Worm (Caenorhabditis elegans): ENCODE results near the gene ZC196.9.

ZC196.9 gene

ce11 chrV:8753395-8753794 is 26.4 kb upstream of the ZC196.9 start, which contains the start of gene B0507.5:
B0507.5 (plus strand) TSS chrV:8753695.
- TF ChIP-seq nhr-20 (tag; optimal IDR thresholded peaks at IDR 0.05) (no peak), lin-15B (tag; optimal IDR thresholded peaks at IDR 0.05) (no peak), nhr-28 (tag; optimal IDR thresholded peaks at IDR 0.05) (no peak), nhr-12 (tag; optimal IDR thresholded peaks at IDR 0.05) (no peak), hpl-2 (GFP tag; optimal IDR thresholded peaks at IDR 0.05) (no peak), egl-13 (tag; optimal IDR thresholded peaks at IDR 0.05) (no peak), nhr-47 (tag; optimal IDR thresholded peaks at IDR 0.05) (no peak), hlh-4 (tag; optimal IDR thresholded peaks at IDR 0.05) (no peak), hlh-17 (GFP tag; optimal IDR thresholded peaks at IDR 0.05; ENCODE audit: borderline replicate concordance) (no peak)

- no peak for TF ChIP-seq sox-4 (tag; optimal IDR thresholded peaks at IDR 0.05)
- TF ChIP-seq aly-2 (tag; optimal IDR thresholded peaks at IDR 0.05) = no peak
- TF ChIP-seq nhr-84 (tag; optimal IDR thresholded peaks at IDR 0.05) = no peak
- no peak for TF ChIP-seq hpl-2 (GFP tag; optimal IDR thresholded peaks at IDR 0.05)
- no peak for TF ChIP-seq pax-3 (tag; optimal IDR thresholded peaks at IDR 0.05)
- no peak for TF ChIP-seq ztf-4 (tag; optimal IDR thresholded peaks at IDR 0.05)
- TF ChIP-seq ceh-88 (GFP tag; IDR thresholded peaks at IDR 0.05) = no peak
- no peak for TF ChIP-seq lin-14 (GFP tag; optimal IDR thresholded peaks at IDR 0.05)
- no peak for TF ChIP-seq unc-30 (tag; optimal IDR thresholded peaks at IDR 0.05)
- TF ChIP-seq nhr-20 (tag; optimal IDR thresholded peaks at IDR 0.05) = no peak
- TF ChIP-seq rnt-1 (tag; optimal IDR thresholded peaks at IDR 0.05) = no peak
- no peak for TF ChIP-seq nhr-12 (tag; optimal IDR thresholded peaks at IDR 0.05)
- no peak for TF ChIP-seq nhr-28 (tag; optimal IDR thresholded peaks at IDR 0.05)
Observed at ce11 chrV:8745858-8746257, 18.9 kb upstream of the ZC196.9 start, which contains the start of gene B0507.6. B0507.6 (plus strand) TSS chrV:8746158.

ce11 chrV:8739136-8739535 is 12.2 kb upstream of the ZC196.9 start, which contains the start of gene ZC196.2:
ZC196.2 (plus strand) TSS chrV:8739436.
- TF ChIP-seq unc-98 (GFP tag; IDR thresholded peaks at IDR 0.05) (no peak), nhr-11 (tag; optimal IDR thresholded peaks at IDR 0.05) (no peak), rnt-1 (tag; optimal IDR thresholded peaks at IDR 0.05) (no peak), ztf-11 (tag; optimal IDR thresholded peaks at IDR 0.05) (no peak), pag-3 (tag; optimal IDR thresholded peaks at IDR 0.05; ENCODE audit: borderline replicate concordance, insufficient read depth) (no peak), elt-2 (tag; optimal IDR thresholded peaks at IDR 0.05) (no peak), swsn-7 (tag; optimal IDR thresholded peaks at IDR 0.05) (no peak), unc-30 (tag; optimal IDR thresholded peaks at IDR 0.05) (no peak), ets-5 (GFP tag; IDR thresholded peaks at IDR 0.05) (no peak), fkh-8 (tag; optimal IDR thresholded peaks at IDR 0.05) (no peak), hlh-4 (tag; optimal IDR thresholded peaks at IDR 0.05) (no peak), irx-1 (tag; optimal IDR thresholded peaks at IDR 0.05) (no peak), nhr-47 (tag; optimal IDR thresholded peaks at IDR 0.05) (no peak), mdl-1 (tag; optimal IDR thresholded peaks at IDR 0.05) (no peak), lin-14 (GFP tag; optimal IDR thresholded peaks at IDR 0.05) (no peak), C34B4.2 (tag; optimal IDR thresholded peaks at IDR 0.05) (no peak)

ce11 chrV:8736369-8736768 is 9.4 kb upstream of the ZC196.9 start, which contains the start of gene ZC196.3:
ZC196.3 (plus strand) TSS chrV:8736669.
- TF ChIP-seq hlh-17 (GFP tag; optimal IDR thresholded peaks at IDR 0.05; ENCODE audit: borderline replicate concordance) (no peak), xbp-1 (tag; optimal IDR thresholded peaks at IDR 0.05) (no peak), lin-35 (GFP tag; optimal IDR thresholded peaks at IDR 0.05) (no peak)

ce11 chrV:8732934-8733333 is 6.0 kb upstream of the ZC196.9 start, which contains the start of gene ZC196.4:
ZC196.4 (plus strand) TSS chrV:8733106.
- TF ChIP-seq pax-3 (tag; optimal IDR thresholded peaks at IDR 0.05) (no peak), elt-2 (tag; optimal IDR thresholded peaks at IDR 0.05) (peak; percentile 36), vab-15 (tag; optimal IDR thresholded peaks at IDR 0.05) (no peak), lsy-2 (tag; optimal IDR thresholded peaks at IDR 0.05) (no peak)

All from whole organism, L1 larva.